Worm (Caenorhabditis elegans) whole organism, L4 larva: ENCODE data around the gene irld-61.

ENCODE experiments used
- F37D6.2 ChIP-seq: sonication (generic microtip); optimal IDR thresholded peaks from 2 replicates; lab custom pipeline; 2016; ENCODE audit warnings: mild to moderate bottlenecking, missing genetic modification characterization, missing compliant biosample characterization
- T26A8.4 ChIP-seq: fragments of 200-800 bp; sonication (Bioruptor generic); IDR thresholded peaks from 2 replicates; pipeline ENCODE4 v1.3.6; 2022; ENCODE audit warnings: missing genetic modification characterization, missing compliant biosample characterization
- Y5F2A.4 ChIP-seq: fragments of 200-800 bp; sonication (Bioruptor generic); optimal IDR thresholded peaks from 2 replicates; lab custom pipeline; 2018; ENCODE audit warnings: mild to moderate bottlenecking, missing genetic modification characterization, missing compliant biosample characterization
- Y75B8A.6 ChIP-seq: fragments of 200-800 bp; sonication (Bioruptor generic); IDR thresholded peaks from 2 replicates; pipeline ENCODE4 v1.3.6; 2022; ENCODE audit warnings: missing genetic modification reagents, missing genetic modification characterization, missing compliant biosample characterization
- aha-1 ChIP-seq: fragments of 150-350 bp; peaks from one replicate; lab custom pipeline; 2014; ENCODE audit warnings: missing biosample characterization, missing genetic modification characterization
- ama-1 ChIP-seq: fragments of 150-350 bp; optimal IDR thresholded peaks from 2 replicates; lab custom pipeline; 2014; ENCODE audit warnings: inconsistent platforms, mixed read lengths
- attf-4 ChIP-seq: sonication (generic microtip); optimal IDR thresholded peaks from 3 replicates; lab custom pipeline; 2017; ENCODE audit warnings: missing biosample characterization, missing genetic modification characterization
- ceh-28 ChIP-seq: fragments of 150-350 bp; optimal IDR thresholded peaks from 2 replicates; lab custom pipeline; 2014; ENCODE audit warnings: missing biosample characterization, missing genetic modification reagents, missing genetic modification characterization
- ceh-44 ChIP-seq: fragments of 200-800 bp; sonication (Bioruptor generic); IDR thresholded peaks from 2 replicates; pipeline ENCODE4 v1.3.6; 2022; ENCODE audit warnings: missing genetic modification reagents, missing genetic modification characterization, missing compliant biosample characterization
- ceh-62 ChIP-seq: sonication (generic microtip); optimal IDR thresholded peaks from 2 replicates; lab custom pipeline; 2017; ENCODE audit warnings: missing biosample characterization, missing genetic modification characterization
- daf-12 ChIP-seq: fragments of 150-350 bp; optimal IDR thresholded peaks from 2 replicates; lab custom pipeline; 2014; ENCODE audit warnings: missing biosample characterization, missing genetic modification reagents, missing genetic modification characterization
- daf-16 ChIP-seq, 3 experiments: sonication (generic microtip); optimal IDR thresholded peaks; 2 replicates each; lab custom pipeline; 2016 to 2017; ENCODE audit warnings: missing genetic modification characterization in 3 of 3, missing genetic modification reagents in 3 of 3, mild to moderate bottlenecking in 2 of 3, missing compliant biosample characterization in 2 of 3, missing biosample characterization in 1 of 3, moderate library complexity in 1 of 3
- dmd-8 ChIP-seq: fragments of 200-800 bp; sonication (Bioruptor generic); IDR thresholded peaks from 2 replicates; pipeline ENCODE4 v1.3.6; 2022; ENCODE audit warnings: missing genetic modification characterization, missing compliant biosample characterization
- egl-27 ChIP-seq: sonication (generic microtip); optimal IDR thresholded peaks from 3 replicates; lab custom pipeline; 2017; ENCODE audit warnings: missing biosample characterization, missing genetic modification reagents, missing genetic modification characterization
- fos-1 ChIP-seq: fragments of 150-350 bp; optimal IDR thresholded peaks from 2 replicates; lab custom pipeline; 2014; ENCODE audit warnings: missing biosample characterization, missing genetic modification characterization
- gei-8 ChIP-seq: fragments of 200-800 bp; sonication (Bioruptor generic); optimal IDR thresholded peaks from 2 replicates; lab custom pipeline; 2018; ENCODE audit warnings: mild to moderate bottlenecking, missing genetic modification characterization, missing compliant biosample characterization
- hif-1 ChIP-seq, 2 experiments: sonication (generic microtip); optimal IDR thresholded peaks; 2 replicates each; lab custom pipeline; 2016 to 2017; ENCODE audit warnings: missing compliant biosample characterization in 2 of 2, missing genetic modification characterization in 2 of 2, missing genetic modification reagents in 2 of 2, missing genotype in 2 of 2, mild to moderate bottlenecking in 1 of 2
- hmg-1.1 ChIP-seq: fragments of 200-800 bp; sonication (Bioruptor generic); IDR thresholded peaks from 2 replicates; pipeline ENCODE4 v1.3.6; 2022; ENCODE audit warnings: missing genetic modification reagents, missing genetic modification characterization, missing compliant biosample characterization
- jun-1 ChIP-seq: fragments of 150-350 bp; optimal IDR thresholded peaks from 2 replicates; lab custom pipeline; 2014; ENCODE audit warnings: missing biosample characterization, missing genetic modification reagents, missing genetic modification characterization
- lim-7 ChIP-seq: fragments of 200-800 bp; sonication (Bioruptor generic); IDR thresholded peaks from 2 replicates; pipeline ENCODE4 v1.3.6; 2022; ENCODE audit warnings: missing genetic modification characterization, missing compliant biosample characterization
- lin-29 ChIP-seq: fragments of 200-800 bp; sonication (Bioruptor generic); IDR thresholded peaks from 2 replicates; pipeline ENCODE4 v1.3.6; 2022; ENCODE audit warnings: missing genetic modification reagents, missing genetic modification characterization, missing compliant biosample characterization
- lin-38 ChIP-seq: fragments of 200-800 bp; sonication (Bioruptor generic); IDR thresholded peaks from 2 replicates; pipeline ENCODE4 v1.3.6; 2022; ENCODE audit warnings: missing genetic modification reagents, missing genetic modification characterization, missing compliant biosample characterization
- lsy-2 ChIP-seq, 2 experiments: fragments of 150-350 bp in 1 of 2; sonication (generic microtip) in 1 of 2; optimal IDR thresholded peaks; 2 replicates each; lab custom pipeline; 2014 to 2017; ENCODE audit warnings: missing biosample characterization in 2 of 2, missing genetic modification characterization in 2 of 2
- madf-9 ChIP-seq: fragments of 200-800 bp; sonication (Bioruptor generic); conservative IDR thresholded peaks from 2 replicates; pipeline ENCODE4 v1.3.6; 2022; ENCODE audit warnings: missing genetic modification reagents, missing genetic modification characterization, missing compliant biosample characterization
- mep-1 ChIP-seq: fragments of 150-350 bp; sonication (generic microtip); optimal IDR thresholded peaks from 3 replicates; lab custom pipeline; 2014; ENCODE audit warnings: missing biosample characterization, missing genetic modification characterization
- mxl-3 ChIP-seq: fragments of 200-800 bp; sonication (Bioruptor generic); optimal IDR thresholded peaks from 2 replicates; lab custom pipeline; 2018; ENCODE audit warnings: mild to moderate bottlenecking, missing genetic modification characterization, missing compliant biosample characterization
- nhr-10 ChIP-seq: fragments of 150-350 bp; optimal IDR thresholded peaks from 2 replicates; lab custom pipeline; 2014; ENCODE audit warnings: missing biosample characterization, missing genetic modification characterization
- nhr-42 ChIP-seq: fragments of 200-800 bp; sonication (Bioruptor generic); IDR thresholded peaks from 2 replicates; pipeline ENCODE4 v1.3.6; 2022; ENCODE audit warnings: missing genetic modification characterization, missing compliant biosample characterization
- nhr-48 ChIP-seq: sonication (generic microtip); optimal IDR thresholded peaks from 2 replicates; lab custom pipeline; 2016; ENCODE audit warnings: mild to moderate bottlenecking, missing genetic modification characterization, missing compliant biosample characterization
- nhr-6 ChIP-seq: fragments of 150-350 bp; optimal IDR thresholded peaks from 2 replicates; lab custom pipeline; 2014; ENCODE audit warnings: missing biosample characterization, missing genetic modification characterization
- pqm-1 ChIP-seq: sonication (generic microtip); optimal IDR thresholded peaks from 2 replicates; lab custom pipeline; 2017; ENCODE audit warnings: missing biosample characterization, missing genetic modification characterization
- rbr-2 ChIP-seq: sonication (generic microtip); optimal IDR thresholded peaks from 2 replicates; lab custom pipeline; 2016; ENCODE audit warnings: missing genotype, missing genetic modification characterization, missing compliant biosample characterization
- sdz-12 ChIP-seq: fragments of 200-800 bp; sonication (Bioruptor generic); optimal IDR thresholded peaks from 2 replicates; lab custom pipeline; 2018; ENCODE audit warnings: mild to moderate bottlenecking, missing genetic modification characterization, missing compliant biosample characterization
- set-16 ChIP-seq: fragments of 200-800 bp; sonication (Bioruptor generic); IDR thresholded peaks from 2 replicates; pipeline ENCODE4 v1.3.6; 2022; ENCODE audit warnings: missing genetic modification reagents, missing genetic modification characterization, missing compliant biosample characterization
- skn-1 ChIP-seq: fragments of 150-350 bp; optimal IDR thresholded peaks from 2 replicates; lab custom pipeline; 2014; ENCODE audit warnings: missing biosample characterization, missing genetic modification characterization
- snpc-4 ChIP-seq: fragments of 150-350 bp; optimal IDR thresholded peaks from 2 replicates; lab custom pipeline; 2014; ENCODE audit warnings: missing biosample characterization, missing genetic modification characterization
- spr-1 ChIP-seq: sonication (generic microtip); optimal IDR thresholded peaks from 2 replicates; lab custom pipeline; 2016; ENCODE audit warnings: mild to moderate bottlenecking, missing genetic modification characterization, missing compliant biosample characterization
- tag-97 ChIP-seq: fragments of 200-800 bp; sonication (Bioruptor generic); IDR thresholded peaks from 2 replicates; pipeline ENCODE4 v1.3.6; 2022; ENCODE audit warnings: missing genetic modification characterization, missing compliant biosample characterization
- tra-1 ChIP-seq: fragments of 200-800 bp; sonication (Bioruptor generic); IDR thresholded peaks from 2 replicates; pipeline ENCODE4 v1.3.6; 2022; ENCODE audit warnings: missing genetic modification reagents, missing genetic modification characterization, missing compliant biosample characterization
- unc-130 ChIP-seq: sonication (generic microtip); optimal IDR thresholded peaks from 2 replicates; lab custom pipeline; 2016; ENCODE audit warnings: missing genetic modification reagents, missing genetic modification characterization, missing compliant biosample characterization
- unc-39 ChIP-seq: sonication (generic microtip); optimal IDR thresholded peaks from 2 replicates; lab custom pipeline; 2017; ENCODE audit warnings: missing biosample characterization, missing genetic modification characterization
- unc-62 ChIP-seq, 3 experiments: fragments of 150-350 bp in 1 of 3; sonication (generic microtip); optimal IDR thresholded peaks in 2 of 3; peaks in 1 of 3; 1 replicate in 1 of 3; 2 replicates in 2 of 3; lab custom pipeline; 2014 to 2017; ENCODE audit warnings: missing biosample characterization in 3 of 3, missing genetic modification characterization in 3 of 3, missing genetic modification reagents in 3 of 3, missing genotype in 1 of 3
- zfp-2 ChIP-seq: sonication (generic microtip); optimal IDR thresholded peaks from 2 replicates; lab custom pipeline; 2016; ENCODE audit warnings: mild to moderate bottlenecking, missing genetic modification characterization, missing compliant biosample characterization
- ztf-7 ChIP-seq: fragments of 150-350 bp; optimal IDR thresholded peaks from 2 replicates; lab custom pipeline; 2014; ENCODE audit warnings: missing biosample characterization, missing genetic modification characterization

The irld-61 gene

DNA sequence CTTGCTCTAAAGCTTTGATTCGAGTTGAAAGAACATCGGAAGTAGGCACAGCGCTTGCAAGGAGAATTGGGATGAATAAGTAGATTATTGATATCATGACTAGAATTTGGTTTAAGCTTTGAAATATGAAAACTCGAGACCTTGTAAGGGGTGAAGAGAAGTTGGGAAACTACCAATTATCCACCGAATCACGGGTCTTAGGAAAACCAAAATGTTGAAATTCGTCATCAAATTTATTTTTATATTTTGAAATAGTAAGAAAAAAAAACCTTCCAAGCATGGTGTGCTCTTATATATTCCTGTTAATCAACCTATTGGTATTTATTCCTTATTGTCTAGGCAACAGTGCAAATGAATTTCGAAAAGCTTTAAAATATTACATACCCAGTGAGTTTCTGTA lies 13.5 kb upstream of the irld-61 start, which contains the start of the genes irld-60 and irld-20:
TSS of gene irld-60 (minus strand) at position 101 of the 400 bp plus-strand sequence.
TSS of gene irld-20 (plus strand) at position 279 of the 400 bp plus-strand sequence.
- TF ChIP-seq sdz-12 (GFP tag; lab: Kevin White, UChicago) = no peak
- no peak for TF ChIP-seq madf-9 (GFP tag; lab: Robert Waterston, UW)
- no peak for TF ChIP-seq daf-12 (tag; lab: Kevin White, UChicago)
- no peak for TF ChIP-seq tra-1
- no peak for TF ChIP-seq unc-39 (tag; lab: Kevin White, UChicago)
- no peak for TF ChIP-seq hmg-1.1 (GFP tag; lab: Robert Waterston, UW)
- no peak for TF ChIP-seq unc-130
- no peak for TF ChIP-seq lin-29
- TF ChIP-seq rbr-2 = no peak
- no peak for TF ChIP-seq lim-7 (GFP tag; lab: Robert Waterston, UW)
- TF ChIP-seq nhr-42 (GFP tag; lab: Robert Waterston, UW) = no peak
- TF ChIP-seq lsy-2 (tag; optimal IDR thresholded peaks at IDR 0.05; lab: Kevin White, UChicago) = no peak
- TF ChIP-seq lin-38 (GFP tag; lab: Robert Waterston, UW) = no peak
- TF ChIP-seq gei-8 (GFP tag; lab: Kevin White, UChicago) = no peak
- TF ChIP-seq jun-1 (tag; lab: Kevin White, UChicago) = no peak
- TF ChIP-seq, all 104 proteins: peak for 0

DNA sequence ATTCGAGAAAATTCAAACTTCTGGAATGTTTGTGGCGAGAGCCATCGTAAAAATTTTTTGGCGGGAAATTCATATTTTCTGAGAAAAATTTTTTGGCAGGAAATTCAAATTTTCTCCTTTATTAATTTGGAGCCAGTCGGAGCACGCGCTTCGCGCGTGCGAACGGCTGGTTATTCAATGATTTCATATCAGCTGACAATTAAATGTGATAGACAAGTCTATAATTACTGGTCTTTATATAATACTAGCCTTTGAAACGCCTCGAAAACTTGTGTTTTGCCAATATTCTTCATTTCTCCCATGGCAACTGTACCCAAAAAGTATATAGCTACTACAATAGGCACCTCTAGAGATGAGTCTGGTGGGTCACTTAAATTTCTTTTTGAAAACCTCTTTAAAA lies 9.3 kb upstream of the irld-61 start, which contains the start of gene srw-10:
TSS of gene srw-10 (plus strand) at position 301 of the 400 bp plus-strand sequence.
- TF ChIP-seq fos-1 (no peak), tag-97 (GFP tag; lab: Robert Waterston, UW) (no peak), nhr-6 (tag; lab: Kevin White, UChicago) (no peak), snpc-4 (tag; lab: Kevin White, UChicago) (no peak), zfp-2 (tag; lab: Kevin White, UChicago) (no peak), daf-12 (tag; lab: Kevin White, UChicago) (no peak), Y5F2A.4 (GFP tag; lab: Kevin White, UChicago) (no peak), ztf-7 (tag; lab: Kevin White, UChicago) (no peak), hif-1 (tag; optimal IDR thresholded peaks at IDR 0.05; lab: Kevin White, UChicago) (no peak), unc-62 (GFP tag; optimal IDR thresholded peaks at IDR 0.05 in 1 of 2; lab: Kevin White, UChicago) (no peak), unc-62 (tag; optimal IDR thresholded peaks at IDR 0.05; lab: Kevin White, UChicago) (no peak)

DNA sequence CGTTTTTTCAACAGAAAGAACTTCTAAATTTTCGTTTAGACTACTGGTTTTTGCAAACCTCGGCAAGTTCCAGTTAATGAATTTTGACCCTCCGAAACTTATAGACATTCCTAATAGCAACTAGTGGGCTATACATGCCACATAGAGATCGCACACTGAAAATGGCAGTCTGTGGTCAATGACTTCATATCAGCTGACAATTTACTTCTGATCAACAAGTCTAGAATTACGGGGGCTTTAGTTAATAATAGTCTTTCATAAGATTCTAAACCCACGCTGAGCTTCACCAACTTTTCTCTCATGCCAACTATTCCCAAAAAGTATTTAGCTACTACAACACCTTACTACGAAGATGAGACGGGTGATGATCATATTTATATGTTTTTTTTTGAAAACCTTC lies 7.0 kb upstream of the irld-61 start, which contains the start of gene srw-9:
TSS of gene srw-9 (plus strand) at position 301 of the 400 bp plus-strand sequence.
- TF ChIP-seq nhr-10 (tag; lab: Kevin White, UChicago) (no peak), daf-12 (tag; lab: Kevin White, UChicago) (no peak), skn-1 (tag; lab: Kevin White, UChicago) (no peak), F37D6.2 (no peak)

DNA sequence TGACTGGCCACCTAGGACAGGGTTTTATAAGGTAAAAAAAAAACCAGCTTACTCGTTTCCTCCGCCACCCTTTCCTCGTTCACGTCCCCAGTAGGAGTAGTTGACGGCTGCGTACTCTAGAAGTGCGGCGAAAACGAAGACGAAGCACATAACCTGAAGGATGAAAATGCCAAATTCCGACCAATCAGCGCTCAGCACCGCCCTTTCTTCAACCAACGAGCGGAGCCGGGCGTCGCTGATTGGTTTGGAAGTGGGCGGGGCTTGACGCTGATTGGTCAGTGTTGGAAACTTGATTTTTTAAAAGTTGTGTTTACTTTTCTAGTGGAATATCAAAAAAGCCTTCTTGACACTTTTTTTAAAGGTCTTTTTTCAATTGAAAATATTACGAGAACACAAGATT lies 9.4 kb downstream of the irld-61 start:
- TF ChIP-seq ceh-44 (GFP tag; lab: Robert Waterston, UW) (no peak), egl-27 (no peak), mxl-3 (GFP tag; lab: Kevin White, UChicago) (no peak), dmd-8 (GFP tag; lab: Robert Waterston, UW) (no peak), nhr-48 (tag; lab: Kevin White, UChicago) (no peak), unc-62 (GFP tag; optimal IDR thresholded peaks at IDR 0.05 in 1 of 2; lab: Kevin White, UChicago) (peak in 1 of 2 experiments; percentile 56), unc-62 (tag; optimal IDR thresholded peaks at IDR 0.05; lab: Kevin White, UChicago) (no peak)
- TF ChIP-seq, all 104 proteins: peak for 1

DNA sequence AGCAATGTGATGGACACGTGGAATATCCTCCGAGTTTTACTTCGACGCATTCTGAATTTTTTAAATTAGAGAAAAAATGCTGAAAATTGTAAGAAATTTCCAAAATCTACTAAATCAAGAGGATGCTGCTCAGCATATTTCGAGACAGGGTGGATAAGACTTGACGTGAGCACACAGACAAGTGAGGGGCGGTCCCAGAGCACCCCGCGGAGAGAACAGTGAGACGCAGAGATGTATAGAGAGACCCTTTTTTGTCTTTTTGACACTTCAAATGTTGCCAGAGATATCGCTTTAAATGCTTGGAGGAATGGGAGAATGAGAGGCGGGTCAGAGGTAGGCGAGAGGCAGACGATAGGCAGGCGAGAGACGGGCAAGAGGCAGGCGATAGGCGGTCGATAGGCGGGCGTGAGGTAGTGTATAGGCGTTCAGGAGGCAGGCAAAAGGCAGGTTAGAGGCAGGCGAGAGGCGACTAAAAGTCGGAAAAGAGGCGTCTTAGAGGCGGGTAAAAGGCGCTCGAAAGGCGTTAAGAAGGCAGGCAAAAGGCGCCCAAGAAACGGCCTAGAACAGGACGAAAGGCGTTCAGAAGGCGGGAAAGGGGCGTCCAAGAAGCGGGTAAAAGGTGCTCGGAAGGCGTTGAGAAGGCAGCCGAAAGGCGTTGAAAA lies 15.5 kb downstream of the irld-61 start, which contains the start of gene gab-1:
TSS of gene gab-1 (minus strand) at position 51 of the 662 bp plus-strand sequence.
- TF ChIP-seq T26A8.4 = no peak
- no peak for TF ChIP-seq hif-1 (tag; optimal IDR thresholded peaks at IDR 0.05; lab: Kevin White, UChicago)
- no peak for TF ChIP-seq nhr-10 (tag; lab: Kevin White, UChicago)
- TF ChIP-seq ceh-28 = no peak
- TF ChIP-seq pqm-1 (tag; lab: Kevin White, UChicago) = no peak
- no peak for TF ChIP-seq Y75B8A.6 (GFP tag; lab: Robert Waterston, UW)
- TF ChIP-seq daf-16 (GFP tag; optimal IDR thresholded peaks at IDR 0.05; lab: Kevin White, UChicago) = no peak
- no peak for TF ChIP-seq daf-16 (tag; optimal IDR thresholded peaks at IDR 0.05; lab: Kevin White, UChicago)
- no peak for TF ChIP-seq ama-1 (lab: Kevin White, UChicago)
- TF ChIP-seq spr-1 (tag; lab: Kevin White, UChicago) = no peak
- peak; percentile 77 for TF ChIP-seq set-16 (GFP tag; lab: Robert Waterston, UW)
- TF ChIP-seq aha-1 (tag; lab: Kevin White, UChicago) = peak; percentile 10
- TF ChIP-seq ceh-62 (tag; lab: Kevin White, UChicago) = no peak
- TF ChIP-seq attf-4 (tag; lab: Kevin White, UChicago) = no peak
- no peak for TF ChIP-seq mep-1
